Fruit fly (Drosophila melanogaster) whole organism: ENCODE measurements around the gene Ilp7.

ENCODE experiments used
- Dll ChIP-seq: fragments of >200 bp; optimal IDR thresholded peaks from 2 replicates; lab custom pipeline; 2017
- EcR ChIP-seq, 2 experiments: fragments of >200 bp; optimal IDR thresholded peaks; 2 replicates each; lab custom pipeline; 2017; ENCODE audit warnings: missing biosample characterization in 2 of 2, missing genetic modification characterization in 2 of 2, missing genetic modification reagents in 2 of 2

DNA sequence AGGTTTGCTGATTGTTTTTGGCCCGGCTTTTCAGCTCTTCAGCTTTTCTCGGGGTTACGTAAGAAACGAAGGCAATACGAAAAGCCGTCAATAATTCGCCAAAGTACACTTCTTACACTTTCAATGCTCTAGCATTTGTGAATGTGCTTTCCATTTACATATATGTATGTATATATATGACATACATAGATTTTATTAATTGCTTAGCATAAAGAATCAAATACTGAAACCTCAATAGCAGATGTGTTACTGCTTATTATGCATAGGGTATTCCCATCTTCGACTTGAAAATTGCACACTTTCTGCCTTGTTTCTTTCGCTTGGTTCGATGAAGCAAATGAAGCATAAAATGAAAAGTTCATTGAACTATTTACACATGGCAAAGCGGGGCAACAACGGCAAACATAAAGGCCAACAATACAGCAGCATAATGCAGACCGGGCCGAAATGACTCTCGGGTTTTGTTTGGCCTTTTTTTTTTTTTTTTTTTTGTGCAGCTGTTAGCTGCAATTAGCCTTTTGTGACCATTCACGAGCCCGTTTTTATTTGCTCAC lies 43.2 kb downstream of the Ilp7 start:
- TF ChIP-seq Dll (lab: Kevin White, UChicago) (no peak), EcR (GFP tag; optimal IDR thresholded peaks at IDR 0.05; lab: Kevin White, UChicago) (peak in 1 of 2 experiments; percentile 31)
